Fruit fly (Drosophila melanogaster): Measurements from ENCODE around the gene CG13390.

- TF ChIP-seq Clk (GFP tag; optimal IDR thresholded peaks at IDR 0.05), result no peak
- no peak for TF ChIP-seq CG11617 (GFP tag; optimal IDR thresholded peaks at IDR 0.05)
- no peak for TF ChIP-seq tj (GFP tag; optimal IDR thresholded peaks at IDR 0.05)
- peak; percentile 92 for TF ChIP-seq kay (GFP tag; ENCODE audit: borderline replicate concordance)
- no peak for TF ChIP-seq Crg-1 (GFP tag; optimal IDR thresholded peaks at IDR 0.05)
Observed at dm6 chr2L:8384985-8385519, 8.5 kb upstream of the CG13390 start.

All from whole organism, adult.